Worm (Caenorhabditis elegans): ENCODE measurements around the gene F47B8.4.

DNA sequence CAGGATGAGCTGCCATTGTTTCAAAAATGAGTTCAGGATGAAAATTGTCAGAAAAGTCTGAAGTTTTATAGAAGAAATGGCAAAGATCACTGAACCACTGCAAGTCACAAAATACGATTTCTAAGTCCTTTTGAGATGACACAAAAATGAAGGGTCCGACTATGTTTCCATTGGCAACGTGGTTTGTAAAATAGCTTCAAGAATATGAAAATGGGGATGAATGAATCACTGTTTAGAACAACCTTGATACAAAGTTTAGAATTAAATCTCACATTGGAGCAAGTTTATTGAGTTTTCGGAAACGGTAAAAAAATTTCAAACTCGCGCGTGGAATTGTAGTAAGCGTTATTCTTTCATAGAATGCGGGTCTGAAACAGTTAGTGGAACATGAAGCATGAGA, 13.4 kb downstream of the F47B8.4 start, which contains the start of gene ddn-3:
- no peak for TF ChIP-seq elt-3 (tag; optimal IDR thresholded peaks at IDR 0.05)
- no peak for TF ChIP-seq snpc-4 (tag; optimal IDR thresholded peaks at IDR 0.05)
- no peak for TF ChIP-seq nhr-28 (tag; optimal IDR thresholded peaks at IDR 0.05)
- no peak for TF ChIP-seq lsy-2 (tag; optimal IDR thresholded peaks at IDR 0.05)
- no peak for TF ChIP-seq mab-5 (tag; optimal IDR thresholded peaks at IDR 0.05)
- TF ChIP-seq lin-32 (GFP tag; optimal IDR thresholded peaks at IDR 0.05): no peak
- no peak for TF ChIP-seq unc-120 (tag; optimal IDR thresholded peaks at IDR 0.05; ENCODE audit: poor library complexity, severe bottlenecking)
- no peak for TF ChIP-seq ceh-83 (GFP tag; optimal IDR thresholded peaks at IDR 0.05)
- no peak for TF ChIP-seq lin-13 (tag; optimal IDR thresholded peaks at IDR 0.05)
- TF ChIP-seq ztf-11 (tag; optimal IDR thresholded peaks at IDR 0.05): no peak
- TF ChIP-seq pha-4 (tag; optimal IDR thresholded peaks at IDR 0.05): no peak
- no peak for TF ChIP-seq ceh-39 (tag; optimal IDR thresholded peaks at IDR 0.05)
- no peak for TF ChIP-seq nhr-76 (tag; optimal IDR thresholded peaks at IDR 0.05)
- no peak for TF ChIP-seq mep-1 (tag; optimal IDR thresholded peaks at IDR 0.05)

Data from whole organism, mixed stage, embryonic.